Worm (Caenorhabditis elegans) whole organism, mixed stage, embryonic: Measurements from ENCODE around the gene F07H5.7.

Source experiments
- M03D4.4 ChIP-seq: sonication (generic microtip); optimal IDR thresholded peaks from 2 replicates; lab custom pipeline; 2017; ENCODE audit warnings: mild to moderate bottlenecking, missing genetic modification characterization, missing compliant biosample characterization
- bed-3 ChIP-seq: fragments of 200-800 bp; sonication (Bioruptor generic); optimal IDR thresholded peaks from 3 replicates; lab custom pipeline; 2018; ENCODE audit warnings: mild to moderate bottlenecking, missing genetic modification characterization, moderate library complexity, missing compliant biosample characterization
- blmp-1 ChIP-seq: fragments of 150-350 bp; optimal IDR thresholded peaks from 2 replicates; lab custom pipeline; 2014; ENCODE audit warnings: missing biosample characterization, missing genetic modification characterization
- ceh-39 ChIP-seq: fragments of 150-350 bp; optimal IDR thresholded peaks from 2 replicates; lab custom pipeline; 2014; ENCODE audit warnings: missing biosample characterization, missing genetic modification characterization
- ceh-83 ChIP-seq: fragments of 200-800 bp; sonication (Bioruptor generic); optimal IDR thresholded peaks from 2 replicates; lab custom pipeline; 2018; ENCODE audit warnings: mild to moderate bottlenecking, missing genetic modification characterization, missing compliant biosample characterization
- ces-1 ChIP-seq: fragments of 150-350 bp; optimal IDR thresholded peaks from 2 replicates; lab custom pipeline; 2014; ENCODE audit warnings: missing biosample characterization, missing genetic modification reagents, missing genetic modification characterization
- cnd-1 ChIP-seq: fragments of 200-800 bp; sonication (Bioruptor generic); optimal IDR thresholded peaks from 2 replicates; lab custom pipeline; 2018; ENCODE audit warnings: mild to moderate bottlenecking, missing genetic modification characterization, missing compliant biosample characterization
- drap-1 ChIP-seq: fragments of 200-800 bp; sonication (Bioruptor generic); optimal IDR thresholded peaks from 3 replicates; lab custom pipeline; 2018; ENCODE audit warnings: mild to moderate bottlenecking, missing genetic modification characterization, missing compliant biosample characterization
- elt-1 ChIP-seq: sonication (generic microtip); optimal IDR thresholded peaks from 2 replicates; lab custom pipeline; 2017; ENCODE audit warnings: missing genetic modification characterization, mild to moderate bottlenecking, missing compliant biosample characterization, antibody characterized with exemption, moderate library complexity, borderline replicate concordance; ENCODE audit not compliant: insufficient read depth
- elt-3 ChIP-seq: fragments of 150-350 bp; optimal IDR thresholded peaks from 2 replicates; lab custom pipeline; 2014; ENCODE audit warnings: missing biosample characterization, missing genetic modification characterization
- flh-1 ChIP-seq: fragments of 200-800 bp; sonication (Bioruptor generic); optimal IDR thresholded peaks from 2 replicates; lab custom pipeline; 2018; ENCODE audit warnings: mild to moderate bottlenecking, missing genetic modification characterization, moderate library complexity, missing compliant biosample characterization
- hlh-1 ChIP-seq: fragments of 150-350 bp; optimal IDR thresholded peaks from 2 replicates; lab custom pipeline; 2014; ENCODE audit warnings: missing biosample characterization, missing genetic modification reagents, missing genetic modification characterization
- lin-13 ChIP-seq: fragments of 150-350 bp; optimal IDR thresholded peaks from 2 replicates; lab custom pipeline; 2014; ENCODE audit warnings: missing biosample characterization, missing genetic modification characterization
- lin-32 ChIP-seq: fragments of 200-800 bp; sonication (Bioruptor generic); optimal IDR thresholded peaks from 2 replicates; lab custom pipeline; 2018; ENCODE audit warnings: mild to moderate bottlenecking, missing genetic modification characterization, missing compliant biosample characterization
- mab-5 ChIP-seq: fragments of 150-350 bp; optimal IDR thresholded peaks from 2 replicates; lab custom pipeline; 2014; ENCODE audit warnings: missing biosample characterization, missing genetic modification characterization
- mls-2 ChIP-seq: sonication (generic microtip); optimal IDR thresholded peaks from 2 replicates; lab custom pipeline; 2016; ENCODE audit warnings: mild to moderate bottlenecking, missing genetic modification characterization, moderate library complexity, missing compliant biosample characterization
- nhr-12 ChIP-seq: fragments of 150-350 bp; optimal IDR thresholded peaks from 2 replicates; lab custom pipeline; 2014; ENCODE audit warnings: missing biosample characterization, missing genetic modification characterization
- nhr-2 ChIP-seq: fragments of 150-350 bp; optimal IDR thresholded peaks from 2 replicates; lab custom pipeline; 2014; ENCODE audit warnings: missing biosample characterization, missing genetic modification characterization
- nhr-237 ChIP-seq: fragments of 150-350 bp; optimal IDR thresholded peaks from 2 replicates; lab custom pipeline; 2014; ENCODE audit warnings: missing biosample characterization, missing genetic modification characterization
- nhr-28 ChIP-seq: fragments of 150-350 bp; optimal IDR thresholded peaks from 2 replicates; lab custom pipeline; 2014; ENCODE audit warnings: missing biosample characterization, missing genetic modification characterization
- nhr-76 ChIP-seq: sonication (generic microtip); optimal IDR thresholded peaks from 2 replicates; lab custom pipeline; 2017; ENCODE audit warnings: missing biosample characterization, missing genetic modification characterization
- pha-4 ChIP-seq: fragments of 150-350 bp; optimal IDR thresholded peaks from 2 replicates; lab custom pipeline; 2018; ENCODE audit warnings: missing biosample characterization, missing genetic modification reagents, missing genetic modification characterization
- sem-2 ChIP-seq: fragments of 200-800 bp; sonication (Bioruptor generic); optimal IDR thresholded peaks from 2 replicates; lab custom pipeline; 2018; ENCODE audit warnings: mild to moderate bottlenecking, missing genetic modification characterization, missing compliant biosample characterization
- tbx-8 ChIP-seq: fragments of 200-800 bp; sonication (Bioruptor generic); optimal IDR thresholded peaks from 2 replicates; lab custom pipeline; 2018; ENCODE audit warnings: mild to moderate bottlenecking, missing genetic modification characterization, moderate library complexity, missing compliant biosample characterization
- unc-120 ChIP-seq: sonication (generic microtip); optimal IDR thresholded peaks from 2 replicates; lab custom pipeline; 2017; ENCODE audit warnings: missing genetic modification characterization, missing compliant biosample characterization; ENCODE audit not compliant: poor library complexity, severe bottlenecking
- unc-39 ChIP-seq: fragments of 150-350 bp; optimal IDR thresholded peaks from 2 replicates; lab custom pipeline; 2014; ENCODE audit warnings: missing biosample characterization, missing genetic modification characterization
- zip-8 ChIP-seq: fragments of 150-350 bp; optimal IDR thresholded peaks from 2 replicates; lab custom pipeline; 2014; ENCODE audit warnings: missing biosample characterization, missing genetic modification characterization
- ztf-11 ChIP-seq: fragments of 150-350 bp; optimal IDR thresholded peaks from 2 replicates; lab custom pipeline; 2014; ENCODE audit warnings: missing biosample characterization, missing genetic modification characterization

The F07H5.7 gene

DNA sequence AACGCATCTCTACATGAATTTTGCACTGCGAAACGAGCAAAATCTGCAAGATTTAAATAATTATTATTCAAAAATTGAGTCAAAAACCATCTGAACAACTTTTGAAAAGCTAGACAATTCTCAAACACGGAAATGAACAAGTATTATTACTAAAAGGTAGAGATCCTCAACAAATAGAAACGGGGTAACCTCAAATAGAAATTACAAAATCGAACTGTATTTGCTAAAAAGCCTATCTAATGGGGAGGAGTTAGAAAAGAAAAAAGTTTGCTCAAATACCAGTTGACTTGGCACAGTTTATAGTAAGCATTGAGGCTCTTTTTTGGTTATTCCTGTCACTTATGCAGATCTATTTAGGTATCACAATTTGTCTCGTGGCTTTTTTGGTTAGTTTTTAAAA, 31.8 kb upstream of the F07H5.7 start, which contains the start of gene nas-25:
Gene nas-25, plus strand, starts transcription at position 301 of the 400 bp plus-strand sequence.
- TF ChIP-seq elt-1: no peak
- TF ChIP-seq lin-13: no peak
- no peak for TF ChIP-seq tbx-8 (GFP tag; lab: Kevin White, UChicago)
- TF ChIP-seq unc-120: no peak
- TF ChIP-seq drap-1 (GFP tag; lab: Kevin White, UChicago): no peak
- no peak for TF ChIP-seq ztf-11 (tag; lab: Kevin White, UChicago)
- TF ChIP-seq unc-39: no peak
- no peak for TF ChIP-seq sem-2
- no peak for TF ChIP-seq lin-32 (GFP tag; lab: Kevin White, UChicago)

DNA sequence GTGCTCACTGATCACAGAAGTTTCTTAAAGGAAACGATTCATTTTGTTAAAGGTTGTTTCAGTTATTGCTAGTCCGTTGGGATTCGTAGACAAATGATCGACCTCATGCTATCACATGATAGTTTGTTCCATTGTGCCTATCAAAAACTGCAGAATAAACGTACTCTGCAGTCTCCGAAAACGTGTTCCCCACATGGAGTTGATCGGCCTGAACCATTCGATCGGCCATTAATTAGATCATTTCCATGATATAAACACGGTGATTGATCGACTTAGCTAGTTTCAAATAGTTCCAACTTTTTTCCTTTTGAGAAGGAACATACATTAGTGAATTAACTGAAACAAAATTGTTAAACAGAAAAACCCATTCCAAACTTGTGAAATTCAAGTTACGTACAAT, 28.7 kb upstream of the F07H5.7 start:
- TF ChIP-seq unc-39 (no peak), elt-3 (no peak), unc-120 (no peak), sem-2 (no peak), pha-4 (tag; lab: Kevin White, UChicago) (no peak), bed-3 (GFP tag; lab: Kevin White, UChicago) (no peak), blmp-1 (no peak), elt-1 (no peak), ces-1 (no peak), nhr-237 (tag; lab: Kevin White, UChicago) (no peak), nhr-28 (tag; lab: Kevin White, UChicago) (no peak), mls-2 (tag; lab: Kevin White, UChicago) (no peak)

- no peak for TF ChIP-seq ces-1
- TF ChIP-seq M03D4.4: no peak
- TF ChIP-seq nhr-12 (tag; lab: Kevin White, UChicago): no peak
- no peak for TF ChIP-seq drap-1 (GFP tag; lab: Kevin White, UChicago)
- TF ChIP-seq ceh-83 (GFP tag; lab: Kevin White, UChicago): no peak
- no peak for TF ChIP-seq nhr-28 (tag; lab: Kevin White, UChicago)
- no peak for TF ChIP-seq sem-2
- no peak for TF ChIP-seq unc-39
- TF ChIP-seq mls-2 (tag; lab: Kevin White, UChicago): no peak
These were observed 27.2 kb upstream of the F07H5.7 start, which contains the start of gene F46C5.1 for ce11 chrII:8821140-8821595. F46C5.1 (minus strand) TSS chrII:8821190.

DNA sequence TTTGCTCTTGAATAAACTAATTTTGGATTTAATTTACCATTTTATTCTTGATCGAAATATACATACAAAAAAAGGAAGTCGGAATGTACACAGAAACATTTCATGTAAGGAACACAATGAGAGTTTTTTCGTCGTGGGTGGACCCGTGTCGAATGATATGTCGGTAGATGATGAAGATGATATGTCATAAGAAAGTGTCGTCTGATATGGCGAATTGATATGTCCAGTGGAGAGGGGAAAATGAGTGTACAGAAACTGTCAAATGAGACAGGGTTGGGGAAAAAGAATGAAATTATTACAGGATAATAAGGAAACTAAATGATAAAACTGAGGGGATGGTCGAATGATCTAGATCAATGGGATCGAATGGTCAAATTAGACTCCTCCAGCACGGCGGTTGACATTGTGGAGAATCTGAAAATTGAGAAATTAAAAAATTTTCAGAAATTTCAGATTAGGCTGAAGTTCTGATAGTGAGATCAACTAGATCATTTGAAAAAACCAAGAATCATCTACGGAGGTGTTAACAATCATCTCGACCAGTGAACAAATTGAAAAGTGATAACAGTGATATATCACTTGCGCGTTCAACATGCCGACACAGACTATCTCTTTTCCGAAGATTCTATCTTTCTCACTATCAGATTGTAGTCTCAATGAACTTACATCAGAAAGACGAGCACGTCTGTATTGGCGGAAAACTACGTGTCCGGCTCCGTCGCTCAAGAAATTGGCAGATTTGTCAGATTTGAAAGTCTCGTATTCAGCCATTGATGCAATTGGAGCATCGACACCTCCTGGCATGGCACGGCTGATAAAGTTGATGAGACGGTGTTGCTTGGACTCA, 26.4 kb upstream of the F07H5.7 start:
- TF ChIP-seq lin-13: no peak
- TF ChIP-seq zip-8 (tag; lab: Kevin White, UChicago): no peak

ce11 chrII:8818978-8819896, 25.3 kb upstream of the F07H5.7 start, which contains the start of gene F46C5.10:
F46C5.10 (minus strand) TSS chrII:8819028.
- TF ChIP-seq bed-3 (GFP tag; lab: Kevin White, UChicago) (no peak), ztf-11 (tag; lab: Kevin White, UChicago) (no peak), lin-32 (GFP tag; lab: Kevin White, UChicago) (no peak), mab-5 (tag; lab: Kevin White, UChicago) (no peak), nhr-2 (tag; lab: Kevin White, UChicago) (no peak), flh-1 (GFP tag; lab: Kevin White, UChicago) (no peak), nhr-12 (tag; lab: Kevin White, UChicago) (no peak)

DNA sequence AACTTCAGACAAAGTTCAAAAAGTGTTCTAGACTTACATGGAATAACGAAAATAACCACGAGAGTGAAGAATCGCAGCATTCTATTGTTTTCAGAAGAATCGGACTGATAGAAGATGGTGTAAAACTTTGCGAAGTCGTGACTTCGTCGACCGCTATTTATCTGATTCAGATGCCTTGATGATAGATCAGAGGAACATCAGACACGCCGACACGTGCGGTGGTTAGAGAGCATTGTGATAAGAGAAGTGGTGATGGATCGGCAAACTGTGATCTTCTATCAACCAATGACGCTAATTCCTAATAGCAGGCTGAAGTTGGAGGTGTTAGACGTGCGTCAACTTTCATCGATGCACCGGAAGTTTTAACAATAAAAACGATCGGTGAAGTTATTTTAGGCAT, 24.3 kb upstream of the F07H5.7 start:
- no peak for TF ChIP-seq lin-32 (GFP tag; lab: Kevin White, UChicago)
- TF ChIP-seq ceh-39: no peak
- no peak for TF ChIP-seq mls-2 (tag; lab: Kevin White, UChicago)
- no peak for TF ChIP-seq nhr-12 (tag; lab: Kevin White, UChicago)
- no peak for TF ChIP-seq hlh-1 (tag; lab: Kevin White, UChicago)
- no peak for TF ChIP-seq nhr-76 (tag; lab: Kevin White, UChicago)
- TF ChIP-seq flh-1 (GFP tag; lab: Kevin White, UChicago): no peak
- TF ChIP-seq elt-3: no peak
- no peak for TF ChIP-seq ces-1
- TF ChIP-seq unc-120: no peak
- no peak for TF ChIP-seq lin-13
- no peak for TF ChIP-seq ztf-11 (tag; lab: Kevin White, UChicago)
- no peak for TF ChIP-seq unc-39
- TF ChIP-seq pha-4 (tag; lab: Kevin White, UChicago): no peak
- TF ChIP-seq nhr-28 (tag; lab: Kevin White, UChicago): no peak
- no peak for TF ChIP-seq cnd-1 (tag; lab: Kevin White, UChicago)
- no peak for TF ChIP-seq M03D4.4
